Worm (Caenorhabditis elegans): ENCODE data around the gene C07G1.6.

DNA sequence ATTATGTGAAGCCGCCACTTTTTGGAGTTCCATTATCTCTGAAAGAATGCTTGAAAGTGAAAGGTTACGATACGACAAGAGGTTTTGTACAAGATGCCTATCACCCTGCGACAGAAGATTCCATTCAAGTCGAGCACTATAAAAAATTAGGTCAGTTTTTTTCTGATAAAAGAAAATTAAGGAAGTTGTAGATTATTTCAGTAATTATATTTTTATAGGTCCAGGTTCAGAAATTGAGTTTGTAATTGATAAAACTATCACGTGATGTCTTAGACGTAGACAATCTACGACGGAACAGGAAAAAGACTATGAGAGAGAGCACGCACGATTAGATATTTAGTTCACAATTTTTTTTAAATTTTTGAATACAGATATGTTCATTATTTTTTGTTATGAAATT is 50.2 kb downstream of the C07G1.6 start:
- no peak for TF ChIP-seq hmbx-1 (tag; optimal IDR thresholded peaks at IDR 0.05)
- TF ChIP-seq ama-1 (optimal IDR thresholded peaks at IDR 0.05), result no peak
- no peak for TF ChIP-seq tbx-37 (GFP tag; conservative IDR thresholded peaks at IDR 0.05)
- TF ChIP-seq flt-1 (GFP tag; IDR thresholded peaks at IDR 0.05), result no peak
- TF ChIP-seq ceh-13 (GFP tag; optimal IDR thresholded peaks at IDR 0.05), result no peak
- no peak for TF ChIP-seq hnd-1 (tag; optimal IDR thresholded peaks at IDR 0.05)
